Fruit fly (Drosophila melanogaster) ovary, adult (tissue): ENCODE data around the gene CG6791.
A peak's percentile ranks its signal among the peaks of the same experiment; 100 is the strongest.

ENCODE experiments used
- CG17801 ChIP-seq: fragments of 200-800 bp; optimal IDR thresholded peaks from 2 replicates; lab custom pipeline; 2019; ENCODE audit warnings: missing biosample characterization, mild to moderate bottlenecking, missing genetic modification characterization, moderate library complexity; ENCODE audit not compliant: partially characterized antibody

The CG6791 gene

DNA sequence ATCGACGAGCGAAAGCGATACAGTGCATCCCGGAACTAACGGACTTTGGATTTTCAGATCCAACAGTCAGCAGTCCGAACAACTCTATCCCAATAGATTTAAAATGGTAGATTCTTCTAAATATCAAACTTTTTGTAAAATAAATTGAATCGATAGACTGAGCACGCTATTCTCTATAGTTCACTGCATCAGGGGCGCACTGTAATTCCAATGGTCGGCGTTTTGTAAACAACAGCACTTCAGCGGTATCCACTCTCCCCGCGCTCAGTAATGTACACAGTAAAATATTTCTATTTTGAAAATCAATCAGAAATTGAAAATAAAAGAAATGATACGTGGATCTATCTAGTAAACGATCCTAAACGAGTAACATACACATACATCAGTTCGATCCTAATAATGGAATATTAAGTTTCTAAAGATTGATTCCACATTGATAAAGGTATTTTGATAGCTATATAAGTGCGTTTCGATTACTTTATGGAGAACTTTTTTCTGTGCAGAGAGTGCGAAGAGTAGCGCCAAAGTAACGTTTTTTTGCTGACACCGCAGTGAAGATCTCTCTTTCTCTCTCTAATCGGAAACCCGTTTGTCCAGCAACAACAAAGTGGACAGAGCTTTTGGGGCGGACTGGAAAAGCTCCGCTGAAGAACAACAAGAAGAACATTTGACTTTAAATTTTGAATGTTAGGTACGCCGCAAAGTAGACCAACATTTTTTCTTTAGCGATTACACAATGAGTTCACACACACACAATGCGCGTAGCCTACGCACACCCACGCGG is 27.4 kb downstream of the CG6791 start:
- peak; percentile 95 for TF ChIP-seq CG17801 (GFP tag; lab: Kevin White, UChicago)

DNA sequence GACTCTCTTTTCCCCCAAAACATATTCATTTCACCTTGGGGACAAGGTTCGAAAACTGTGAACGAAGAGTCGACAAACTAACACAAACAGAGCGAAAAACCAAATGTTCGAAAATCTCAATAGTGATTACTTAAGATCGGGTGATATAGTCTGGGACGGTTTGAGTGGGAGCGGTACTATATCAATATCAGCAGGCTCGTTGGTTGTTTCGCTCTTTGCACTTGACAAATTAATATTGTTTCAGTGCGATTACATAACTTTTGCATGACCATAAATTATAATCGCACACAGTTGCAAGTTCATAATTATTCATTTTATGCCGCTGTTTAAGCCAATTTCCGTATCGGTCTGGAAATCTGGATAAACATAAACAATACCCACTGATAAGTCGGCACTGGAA is 28.3 kb downstream of the CG6791 start:
- no peak for TF ChIP-seq CG17801 (GFP tag; lab: Kevin White, UChicago)

DNA sequence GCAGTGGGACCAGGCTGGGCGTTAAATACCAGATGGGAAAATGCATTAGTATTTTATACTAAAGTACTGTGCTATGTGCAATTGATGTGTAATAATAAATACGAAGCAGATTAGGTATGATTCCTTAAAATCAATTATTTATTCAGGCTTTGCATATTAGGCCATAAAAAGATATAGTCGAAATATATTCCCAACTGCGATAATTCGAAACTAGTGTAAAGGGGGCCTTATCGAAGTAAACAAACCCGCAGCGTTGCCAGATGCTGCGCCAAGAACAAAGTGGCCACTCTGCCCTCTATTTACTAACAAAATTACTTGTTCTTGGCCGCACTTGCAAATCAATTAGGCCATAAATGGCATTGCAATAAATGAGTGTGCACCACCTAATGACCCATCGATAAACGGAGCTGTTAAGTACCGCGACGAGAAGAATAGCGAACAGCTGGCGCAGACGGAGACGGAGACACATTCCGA is 32.4 kb downstream of the CG6791 start, which contains the start of gene CG10898:
Gene CG10898 (plus strand): TSS at position 285 of the 474 bp plus-strand sequence.
- peak; percentile 69 for TF ChIP-seq CG17801 (GFP tag; lab: Kevin White, UChicago)

DNA sequence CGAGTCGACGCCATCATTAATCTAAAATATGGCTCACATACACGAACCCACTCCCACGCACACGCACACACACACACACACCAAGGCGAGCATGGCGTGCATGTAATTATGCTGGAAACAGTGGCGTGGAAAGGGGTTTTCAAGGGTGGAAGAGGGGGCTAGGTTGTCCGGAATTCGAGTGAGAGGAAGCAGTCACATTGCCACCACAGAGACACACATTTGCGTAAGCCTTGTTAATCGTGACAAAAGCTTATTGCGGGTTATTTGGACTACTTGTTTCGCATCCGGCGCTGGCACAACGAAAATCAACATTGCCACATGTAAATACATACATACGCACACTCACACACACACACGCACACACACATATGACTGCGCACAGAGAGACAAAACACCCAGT is 35.0 kb downstream of the CG6791 start:
- TF ChIP-seq CG17801 (GFP tag; lab: Kevin White, UChicago): no peak

DNA sequence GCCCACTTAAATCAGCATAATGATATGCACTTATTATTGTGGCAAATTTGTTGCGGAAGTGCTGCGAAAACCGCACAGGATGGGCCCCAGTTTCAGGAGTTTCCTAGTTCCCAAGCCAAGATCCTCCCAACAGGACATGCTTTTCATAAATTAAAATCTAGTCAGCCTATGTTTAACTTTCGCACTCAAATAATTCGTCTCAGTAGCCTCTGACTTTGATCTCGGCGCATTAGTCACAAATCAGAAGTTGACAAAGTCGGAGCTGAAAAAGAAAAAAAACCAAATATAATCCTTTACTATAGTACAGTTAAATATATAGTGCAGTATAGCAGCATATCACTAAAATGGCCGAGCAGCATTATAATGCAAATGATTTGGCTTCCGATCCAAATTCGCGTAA is 36.1 kb downstream of the CG6791 start, which contains the start of gene CG14708:
Gene CG14708 (plus strand): TSS at position 301 of the 400 bp plus-strand sequence.
- TF ChIP-seq CG17801 (GFP tag; lab: Kevin White, UChicago): no peak

DNA sequence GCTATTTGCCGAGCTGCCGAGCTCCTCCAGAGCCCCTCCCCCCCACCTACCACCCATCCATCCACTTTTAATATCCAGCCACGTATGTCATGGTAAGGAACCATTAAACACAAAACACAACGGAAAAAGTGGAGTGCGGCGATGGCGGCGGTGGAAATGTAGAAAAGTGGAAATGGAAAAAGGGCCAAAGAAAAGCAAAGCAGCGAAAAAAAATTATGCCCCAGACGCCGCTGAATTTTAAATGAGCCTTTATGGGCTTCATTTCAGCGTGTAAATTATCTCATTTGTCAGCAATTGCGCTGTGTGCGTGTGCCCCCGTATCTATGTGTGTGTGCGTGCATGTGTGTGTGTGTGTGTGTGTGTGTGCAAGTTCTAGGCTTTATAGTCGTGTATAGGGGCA is 38.9 kb downstream of the CG6791 start:
- no peak for TF ChIP-seq CG17801 (GFP tag; lab: Kevin White, UChicago)

DNA sequence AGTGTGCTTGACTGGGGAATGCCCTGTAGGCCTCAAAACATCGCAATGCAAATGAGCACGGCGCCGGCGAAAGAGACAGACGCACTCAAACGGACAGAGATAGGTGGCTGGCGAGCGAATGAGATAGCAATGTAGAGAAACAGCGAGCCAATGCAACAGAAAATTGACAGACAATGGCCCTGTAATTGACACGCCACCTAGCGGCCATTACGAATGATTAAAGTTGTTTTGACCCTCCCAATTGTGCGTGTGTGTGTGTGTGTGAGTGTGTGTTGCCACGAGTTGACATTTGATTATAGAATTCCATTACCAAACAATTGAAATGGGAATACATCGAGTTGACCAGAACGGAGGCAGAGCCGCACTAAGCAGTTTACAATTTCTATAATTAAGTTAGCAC is 45.8 kb downstream of the CG6791 start:
- no peak for TF ChIP-seq CG17801 (GFP tag; lab: Kevin White, UChicago)

DNA sequence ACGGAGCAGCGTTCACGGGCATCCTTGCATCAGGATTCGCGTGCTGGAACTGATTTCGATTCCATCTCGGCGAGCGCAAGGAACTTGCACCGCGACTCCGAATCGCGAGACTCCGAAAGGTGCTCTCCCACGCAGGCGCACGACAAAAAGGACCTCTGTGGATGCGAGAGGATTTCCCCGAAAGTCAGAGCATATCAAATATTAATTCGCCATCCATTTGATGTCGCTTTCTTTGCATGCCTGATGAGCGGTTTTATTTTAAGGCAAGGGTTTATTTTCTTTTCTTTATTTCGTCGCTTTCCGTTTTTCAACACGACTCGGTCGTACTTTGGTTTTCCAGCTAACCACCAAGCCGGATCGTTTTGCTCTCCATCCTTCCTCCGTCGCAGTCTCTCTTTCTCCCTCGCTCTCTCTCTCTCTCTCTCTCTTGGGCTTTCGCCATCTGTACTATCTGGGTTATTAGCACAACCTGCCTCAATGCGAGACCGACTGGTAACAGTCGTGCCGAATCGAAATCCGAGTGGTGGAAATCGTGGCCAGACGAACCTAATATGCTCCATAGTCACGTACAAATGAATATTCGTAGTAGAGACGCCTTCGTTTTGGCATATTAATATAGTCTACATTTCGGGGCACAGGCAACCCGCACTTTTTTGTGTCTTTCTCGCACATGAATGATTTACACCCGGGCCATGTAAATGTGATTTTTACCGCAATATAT is 46.9 kb downstream of the CG6791 start, which contains the start of gene dpr4:
Gene dpr4 (minus strand): TSS at position 51 of the 721 bp plus-strand sequence.
- no peak for TF ChIP-seq CG17801 (GFP tag; lab: Kevin White, UChicago)
